Worm (Caenorhabditis elegans) whole organism, L3 larva: Measurements from ENCODE around the gene sart-3.

Experiments
- ceh-9 ChIP-seq: sonication (generic microtip); optimal IDR thresholded peaks from 2 replicates; lab custom pipeline; 2018; ENCODE audit warnings: missing biosample characterization, missing genetic modification characterization
- egl-27 ChIP-seq: sonication (generic microtip); optimal IDR thresholded peaks from 4 replicates; lab custom pipeline; 2017; ENCODE audit warnings: missing biosample characterization, missing genetic modification reagents, missing genetic modification characterization
- elt-2 ChIP-seq: sonication (generic microtip); optimal IDR thresholded peaks from 2 replicates; lab custom pipeline; 2016; ENCODE audit warnings: missing genetic modification reagents, mild to moderate bottlenecking, missing genetic modification characterization, missing compliant biosample characterization
- elt-3 ChIP-seq, 3 experiments: fragments of 150-350 bp in 1 of 3; sonication (generic microtip) in 2 of 3; optimal IDR thresholded peaks; 2 replicates in 2 of 3; 4 replicates in 1 of 3; lab custom pipeline; 2014 to 2017; ENCODE audit warnings: missing biosample characterization in 3 of 3, missing genetic modification characterization in 3 of 3
- nhr-11 ChIP-seq: fragments of 150-350 bp; optimal IDR thresholded peaks from 2 replicates; lab custom pipeline; 2014; ENCODE audit warnings: missing biosample characterization, missing genetic modification characterization
- nhr-77 ChIP-seq: fragments of 150-350 bp; optimal IDR thresholded peaks from 2 replicates; lab custom pipeline; 2014; ENCODE audit warnings: missing biosample characterization, missing genetic modification characterization

DNA sequence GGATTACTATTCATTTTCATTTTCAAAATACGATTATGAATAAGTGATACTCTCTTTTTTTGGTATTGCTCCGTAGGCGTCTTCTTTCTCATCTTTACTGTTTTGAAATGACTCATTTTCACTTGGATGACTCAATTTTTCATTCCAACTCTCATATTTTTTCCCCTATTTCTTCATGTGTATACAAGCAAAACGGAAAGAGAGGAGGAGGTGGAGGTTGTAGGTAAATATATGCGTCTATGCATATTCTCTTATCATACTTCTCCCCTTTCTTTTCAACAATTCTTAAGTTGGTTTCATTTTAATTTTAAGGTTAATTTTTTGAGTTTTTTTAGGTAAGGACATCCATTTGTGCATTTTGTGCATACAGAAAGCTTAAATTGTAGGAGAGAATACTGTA is 46.7 kb downstream of the sart-3 start:
- TF ChIP-seq ceh-9 (tag; lab: Kevin White, UChicago) (no peak), elt-3 (tag; optimal IDR thresholded peaks at IDR 0.05; lab: Kevin White, UChicago) (no peak), egl-27 (tag; lab: Kevin White, UChicago) (no peak), nhr-11 (no peak), nhr-77 (tag; lab: Kevin White, UChicago) (no peak), elt-2 (tag; lab: Kevin White, UChicago) (peak; percentile 31)
